Fruit fly (Drosophila melanogaster) whole organism, embryonic: ENCODE results near the gene ClC-a.
A peak's percentile ranks its signal among the peaks of the same experiment; 100 is the strongest.

Experiments
- ATbp ChIP-seq: fragments of 200-800 bp; sonication (Bioruptor generic); optimal IDR thresholded peaks from 2 replicates; lab custom pipeline; 2017; ENCODE audit warnings: missing biosample characterization, mild to moderate bottlenecking, missing genetic modification characterization, missing genetic modification reagents
- Ada2b ChIP-seq: fragments of 200-800 bp; sonication (Bioruptor generic); IDR thresholded peaks from 2 replicates; pipeline ENCODE4 v1.3.6; 2022; ENCODE audit warnings: missing biosample characterization, missing genetic modification characterization
- Atf3 ChIP-seq: fragments of 200-800 bp; sonication (Bioruptor generic); optimal IDR thresholded peaks from 3 replicates; lab custom pipeline; 2016; ENCODE audit warnings: missing biosample characterization, missing genetic modification characterization
- CG10462 ChIP-seq: fragments of 200-800 bp; sonication (Bioruptor generic); optimal IDR thresholded peaks from 2 replicates; lab custom pipeline; 2016; ENCODE audit warnings: missing biosample characterization, missing genetic modification characterization
- CG14710 ChIP-seq: fragments of 200-800 bp; sonication (Bioruptor generic); optimal IDR thresholded peaks from 3 replicates; lab custom pipeline; 2019; ENCODE audit warnings: missing biosample characterization, mild to moderate bottlenecking, missing genetic modification characterization, moderate library complexity
- CG14860 ChIP-seq: fragments of 200-800 bp; sonication (Bioruptor generic); IDR thresholded peaks from 3 replicates; pipeline ENCODE4 v1.3.6; 2022; ENCODE audit warnings: missing biosample characterization, missing genetic modification characterization; ENCODE audit not compliant: partially characterized antibody
- CG15479 ChIP-seq: fragments of 200-800 bp; sonication (Bioruptor generic); optimal IDR thresholded peaks from 3 replicates; lab custom pipeline; 2019; ENCODE audit warnings: missing biosample characterization, mild to moderate bottlenecking, missing genetic modification characterization, moderate library complexity
- CG17385 ChIP-seq: fragments of 200-800 bp; sonication (Bioruptor generic); optimal IDR thresholded peaks from 3 replicates; lab custom pipeline; 2018; ENCODE audit warnings: missing biosample characterization, mild to moderate bottlenecking, missing genetic modification characterization
- CG17802 ChIP-seq: fragments of 200-800 bp; sonication (Bioruptor generic); optimal IDR thresholded peaks from 2 replicates; lab custom pipeline; 2018; ENCODE audit warnings: missing biosample characterization, mild to moderate bottlenecking, missing genetic modification characterization, moderate library complexity
- CG2120 ChIP-seq: fragments of 200-800 bp; sonication (Bioruptor generic); optimal IDR thresholded peaks from 3 replicates; lab custom pipeline; 2016; ENCODE audit warnings: missing biosample characterization, missing genetic modification characterization
- CG2202 ChIP-seq: fragments of 200-800 bp; sonication (Bioruptor generic); optimal IDR thresholded peaks from 2 replicates; lab custom pipeline; 2018; ENCODE audit warnings: missing biosample characterization, mild to moderate bottlenecking, missing genetic modification characterization
- CG3065 ChIP-seq: fragments of 200-800 bp; sonication (Bioruptor generic); optimal IDR thresholded peaks from 2 replicates; lab custom pipeline; 2016; ENCODE audit warnings: missing biosample characterization, missing genetic modification characterization
- CG32767 ChIP-seq: fragments of 200-800 bp; sonication (Bioruptor generic); IDR thresholded peaks from 2 replicates; pipeline ENCODE4 v1.3.6; 2022; ENCODE audit warnings: missing biosample characterization, missing genetic modification characterization
- CG3726 ChIP-seq: fragments of 200-800 bp; sonication (Bioruptor generic); IDR thresholded peaks from 3 replicates; pipeline ENCODE4, ENCODE4 v1.3.6; 2022; ENCODE audit warnings: missing biosample characterization, missing genetic modification characterization
- CG43689 ChIP-seq: fragments of 200-800 bp; sonication (Bioruptor generic); IDR thresholded peaks from 2 replicates; pipeline ENCODE4 v1.3.6; 2022; ENCODE audit warnings: missing biosample characterization, missing genetic modification characterization
- CG6683 ChIP-seq: fragments of 200-800 bp; sonication (Bioruptor generic); optimal IDR thresholded peaks from 2 replicates; lab custom pipeline; 2017; ENCODE audit warnings: missing biosample characterization, mild to moderate bottlenecking, missing genetic modification characterization, missing genetic modification reagents
- CG6854 ChIP-seq: fragments of 200-800 bp; sonication (Bioruptor generic); optimal IDR thresholded peaks from 3 replicates; lab custom pipeline; 2017; ENCODE audit warnings: missing biosample characterization, mild to moderate bottlenecking, missing genetic modification characterization
- CG7839 ChIP-seq: fragments of 200-800 bp; sonication (Bioruptor generic); optimal IDR thresholded peaks from 3 replicates; lab custom pipeline; 2018; ENCODE audit warnings: missing biosample characterization, mild to moderate bottlenecking, missing genetic modification characterization, moderate library complexity
- CG8089 ChIP-seq: fragments of 200-800 bp; sonication (Bioruptor generic); optimal IDR thresholded peaks from 3 replicates; lab custom pipeline; 2016; ENCODE audit warnings: missing biosample characterization, missing genetic modification characterization
- CG8924 ChIP-seq: fragments of 200-800 bp; optimal IDR thresholded peaks from 3 replicates; lab custom pipeline; 2019; ENCODE audit warnings: missing biosample characterization, mild to moderate bottlenecking, missing genetic modification characterization, moderate library complexity
- Camta ChIP-seq: fragments of 200-800 bp; sonication (Bioruptor generic); optimal IDR thresholded peaks from 2 replicates; lab custom pipeline; 2016; ENCODE audit warnings: missing biosample characterization, missing genetic modification characterization
- D19B ChIP-seq: fragments of 200-800 bp; sonication (Bioruptor generic); optimal IDR thresholded peaks from 2 replicates; lab custom pipeline; 2017; ENCODE audit warnings: missing biosample characterization, mild to moderate bottlenecking, missing genetic modification characterization
- Dfd ChIP-seq, 2 experiments: fragments of >200 bp; optimal IDR thresholded peaks; 2 replicates each; lab custom pipeline; 2017; ENCODE audit warnings: missing biosample characterization in 2 of 2, missing genetic modification characterization in 2 of 2
- Fer1 ChIP-seq: fragments of 200-800 bp; sonication (Bioruptor generic); optimal IDR thresholded peaks from 2 replicates; lab custom pipeline; 2017; ENCODE audit warnings: missing biosample characterization, mild to moderate bottlenecking, missing genetic modification characterization
- HmgZ ChIP-seq: fragments of 200-800 bp; sonication (Bioruptor generic); optimal IDR thresholded peaks from 2 replicates; lab custom pipeline; 2018; ENCODE audit warnings: missing biosample characterization, mild to moderate bottlenecking, missing genetic modification characterization
- Hmx ChIP-seq: fragments of 200-800 bp; sonication (Bioruptor generic); optimal IDR thresholded peaks from 2 replicates; lab custom pipeline; 2016; ENCODE audit warnings: missing biosample characterization, missing genetic modification characterization
- Kr ChIP-seq: fragments of 200-800 bp; sonication (Bioruptor generic); optimal IDR thresholded peaks from 2 replicates; lab custom pipeline; 2017; ENCODE audit warnings: missing biosample characterization, mild to moderate bottlenecking, missing genetic modification characterization
- MBD-R2 ChIP-seq: fragments of 200-800 bp; sonication (Bioruptor generic); IDR thresholded peaks from 2 replicates; pipeline ENCODE4 v1.3.6; 2022; ENCODE audit warnings: missing biosample characterization, missing genetic modification characterization
- MESR4 ChIP-seq: fragments of 200-800 bp; sonication (Bioruptor generic); optimal IDR thresholded peaks from 2 replicates; lab custom pipeline; 2018; ENCODE audit warnings: missing biosample characterization, mild to moderate bottlenecking, missing genetic modification characterization, moderate library complexity
- Nf-YA ChIP-seq: fragments of 200-800 bp; sonication (Bioruptor generic); IDR thresholded peaks from 2 replicates; pipeline ENCODE4 v1.3.6; 2022; ENCODE audit warnings: missing biosample characterization, missing genetic modification characterization
- YL-1 ChIP-seq: fragments of 200-800 bp; sonication (Bioruptor generic); optimal IDR thresholded peaks from 3 replicates; lab custom pipeline; 2017; ENCODE audit warnings: missing biosample characterization, mild to moderate bottlenecking, missing genetic modification characterization
- az2 ChIP-seq: fragments of 200-800 bp; sonication (Bioruptor generic); optimal IDR thresholded peaks from 3 replicates; lab custom pipeline; 2016; ENCODE audit warnings: missing biosample characterization, missing genetic modification characterization
- cad ChIP-seq: fragments of >200 bp; optimal IDR thresholded peaks from 2 replicates; lab custom pipeline; 2017; ENCODE audit warnings: missing biosample characterization, missing genetic modification characterization
- chif ChIP-seq, 2 experiments: fragments of 200-800 bp; sonication (Bioruptor generic); optimal IDR thresholded peaks; 3 replicates each; lab custom pipeline; 2016; ENCODE audit warnings: missing biosample characterization in 2 of 2, missing genetic modification characterization in 2 of 2
- chm ChIP-seq: fragments of 200-800 bp; sonication (Bioruptor generic); IDR thresholded peaks from 2 replicates; pipeline ENCODE4 v1.3.6; 2022; ENCODE audit warnings: missing biosample characterization, missing genetic modification characterization
- eyg ChIP-seq: fragments of 200-800 bp; sonication (Bioruptor generic); optimal IDR thresholded peaks from 3 replicates; lab custom pipeline; 2016; ENCODE audit warnings: missing biosample characterization, missing genetic modification characterization
- gcm ChIP-seq: fragments of 200-800 bp; sonication (Bioruptor generic); optimal IDR thresholded peaks from 2 replicates; lab custom pipeline; 2019; ENCODE audit warnings: missing biosample characterization, mild to moderate bottlenecking, missing genetic modification characterization, moderate library complexity
- hb ChIP-seq: fragments of 200-800 bp; sonication (Bioruptor generic); IDR thresholded peaks from 3 replicates; pipeline ENCODE4 v1.3.6; 2022; ENCODE audit warnings: missing biosample characterization, missing genetic modification characterization; ENCODE audit not compliant: partially characterized antibody
- lmd ChIP-seq: fragments of 200-800 bp; sonication (Bioruptor generic); IDR thresholded peaks from 2 replicates; pipeline ENCODE4 v1.3.6; 2022; ENCODE audit warnings: missing biosample characterization, missing genetic modification characterization
- pros ChIP-seq: fragments of 200-800 bp; sonication (Bioruptor generic); optimal IDR thresholded peaks from 3 replicates; lab custom pipeline; 2019; ENCODE audit warnings: missing biosample characterization, mild to moderate bottlenecking, missing genetic modification characterization, moderate library complexity
- sd ChIP-seq: fragments of 200-800 bp; sonication (Bioruptor generic); optimal IDR thresholded peaks from 3 replicates; lab custom pipeline; 2018; ENCODE audit warnings: missing biosample characterization, mild to moderate bottlenecking, missing genetic modification characterization, moderate library complexity
- sens ChIP-seq: fragments of 200-800 bp; sonication (Bioruptor generic); peaks from one replicate; lab custom pipeline; 2016; ENCODE audit warnings: missing biosample characterization, missing genetic modification characterization
- slbo ChIP-seq: fragments of 200-800 bp; sonication (Bioruptor generic); IDR thresholded peaks from 2 replicates; pipeline ENCODE4 v1.3.6; 2022; ENCODE audit warnings: missing biosample characterization, missing genetic modification characterization
- sqz ChIP-seq: fragments of 200-800 bp; sonication (Bioruptor generic); optimal IDR thresholded peaks from 3 replicates; lab custom pipeline; 2018; ENCODE audit warnings: missing biosample characterization, mild to moderate bottlenecking, missing genetic modification characterization
- tio ChIP-seq: fragments of 200-800 bp; sonication (Bioruptor generic); optimal IDR thresholded peaks from 2 replicates; lab custom pipeline; 2017; ENCODE audit warnings: missing biosample characterization, missing genetic modification characterization, inconsistent platforms
- trem ChIP-seq: fragments of 200-800 bp; optimal IDR thresholded peaks from 3 replicates; lab custom pipeline; 2019; ENCODE audit warnings: missing biosample characterization, mild to moderate bottlenecking, missing genetic modification characterization, moderate library complexity
- usp ChIP-seq: fragments of >200 bp; optimal IDR thresholded peaks from 2 replicates; lab custom pipeline; 2017; ENCODE audit warnings: missing biosample characterization, missing genetic modification characterization
- vfl ChIP-seq: fragments of 200-800 bp; sonication (Bioruptor generic); optimal IDR thresholded peaks from 2 replicates; lab custom pipeline; 2016; ENCODE audit warnings: missing biosample characterization, missing genetic modification characterization
- wdn ChIP-seq: fragments of 200-800 bp; sonication (Bioruptor generic); IDR thresholded peaks from 2 replicates; pipeline ENCODE4 v1.3.6; 2022; ENCODE audit warnings: missing biosample characterization, missing genetic modification characterization
- yki ChIP-seq: fragments of >200 bp; optimal IDR thresholded peaks from 3 replicates; lab custom pipeline; 2018
- zen2 ChIP-seq: fragments of 200-800 bp; sonication (Bioruptor generic); IDR thresholded peaks from 3 replicates; pipeline ENCODE4 v1.3.6; 2022; ENCODE audit warnings: missing biosample characterization, missing genetic modification characterization; ENCODE audit not compliant: partially characterized antibody

Gene ClC-a

DNA sequence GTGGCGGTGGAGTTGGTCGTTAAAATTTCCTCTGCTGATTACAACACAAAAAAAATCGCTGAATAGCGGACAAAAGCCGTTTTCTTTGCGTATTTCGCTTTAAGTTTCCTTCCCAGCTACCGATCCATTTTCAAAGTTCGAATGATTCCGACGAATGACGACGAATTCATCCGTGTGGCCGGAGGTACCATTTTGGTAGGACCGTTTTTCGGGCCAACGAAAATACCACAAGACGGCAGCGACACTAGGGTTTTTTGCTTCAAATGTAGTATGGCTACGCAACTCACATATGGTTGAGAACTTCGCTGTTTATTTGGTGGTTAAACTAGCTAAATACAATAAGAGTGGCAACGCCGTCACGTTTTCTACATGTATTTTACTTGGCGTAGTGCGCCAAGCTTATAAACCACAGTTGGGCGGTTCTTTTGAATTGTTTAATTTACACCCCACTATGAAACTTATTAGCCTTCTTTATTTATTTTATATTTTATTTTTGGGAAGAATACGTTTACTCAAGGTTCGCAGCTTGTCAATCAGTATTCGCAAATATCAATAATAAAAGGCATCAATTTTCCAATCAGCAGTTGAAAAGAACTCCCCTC lies 48.6 kb downstream of the ClC-a start, which contains the start of gene Lk6 (continued):
- peak; percentile 34 for TF ChIP-seq ATbp (GFP tag; lab: Kevin White, UChicago)
- no peak for TF ChIP-seq CG43689 (GFP tag; lab: Robert Waterston, UW)
- TF ChIP-seq chif (GFP tag; optimal IDR thresholded peaks at IDR 0.05; lab: Kevin White, UChicago) = peak in 1 of 2 experiments; percentile 42
- TF ChIP-seq eyg (GFP tag; lab: Kevin White, UChicago) = no peak
- TF ChIP-seq vfl (GFP tag; lab: Kevin White, UChicago) = peak; percentile 25
- TF ChIP-seq hb (GFP tag; lab: Robert Waterston, UW) = no peak
- no peak for TF ChIP-seq tio
- TF ChIP-seq lmd (GFP tag; lab: Robert Waterston, UW) = no peak
- TF ChIP-seq trem (tag; lab: Kevin White, UChicago) = peak; percentile 92
- no peak for TF ChIP-seq CG14860 (GFP tag; lab: Robert Waterston, UW)
- no peak for TF ChIP-seq CG32767 (GFP tag; lab: Robert Waterston, UW)
- TF ChIP-seq Nf-YA (GFP tag; lab: Robert Waterston, UW) = no peak
- TF ChIP-seq CG6854 (GFP tag; lab: Kevin White, UChicago) = peak; percentile 60
- TF ChIP-seq slbo (GFP tag; lab: Robert Waterston, UW) = no peak
- peak; percentile 61 for TF ChIP-seq CG17385
- TF ChIP-seq gcm (GFP tag; lab: Kevin White, UChicago) = peak; percentile 28
- no peak for TF ChIP-seq chm (GFP tag; lab: Robert Waterston, UW)
- peak; percentile 35 for TF ChIP-seq CG2202 (tag; lab: Kevin White, UChicago)
- no peak for TF ChIP-seq Kr (GFP tag; lab: Kevin White, UChicago)
- peak; percentile 72 for TF ChIP-seq sens
- TF ChIP-seq Atf3 (GFP tag; lab: Kevin White, UChicago) = no peak
- TF ChIP-seq YL-1 (GFP tag; lab: Kevin White, UChicago) = peak; percentile 86
- no peak for TF ChIP-seq pros (GFP tag; lab: Kevin White, UChicago)
- TF ChIP-seq CG15479 (GFP tag; lab: Kevin White, UChicago) = peak; percentile 17
- TF ChIP-seq CG14710 (tag; lab: Kevin White, UChicago) = peak; percentile 90
- no peak for TF ChIP-seq CG3726 (GFP tag; lab: Robert Waterston, UW)
- no peak for TF ChIP-seq Hmx (GFP tag; lab: Kevin White, UChicago)
- no peak for TF ChIP-seq D19B (GFP tag; lab: Kevin White, UChicago)
- no peak for TF ChIP-seq CG6683 (GFP tag; lab: Kevin White, UChicago)
- TF ChIP-seq sd (tag; lab: Kevin White, UChicago) = peak; percentile 56
- no peak for TF ChIP-seq CG17802 (tag; lab: Kevin White, UChicago)
- TF ChIP-seq CG7839 (tag; lab: Kevin White, UChicago) = peak; percentile 36
- no peak for TF ChIP-seq CG8089 (GFP tag; lab: Kevin White, UChicago)
- no peak for TF ChIP-seq CG10462 (GFP tag; lab: Kevin White, UChicago)
- TF ChIP-seq sqz = peak; percentile 88
- TF ChIP-seq cad (GFP tag; lab: Kevin White, UChicago) = no peak
- TF ChIP-seq Fer1 = peak; percentile 82
- no peak for TF ChIP-seq MBD-R2 (GFP tag; lab: Robert Waterston, UW)
- TF ChIP-seq Camta (GFP tag; lab: Kevin White, UChicago) = no peak
- no peak for TF ChIP-seq usp (GFP tag; lab: Kevin White, UChicago)
- TF ChIP-seq Dfd (GFP tag; optimal IDR thresholded peaks at IDR 0.05; lab: Kevin White, UChicago) = no peak
- peak; percentile 27 for TF ChIP-seq CG2120
- TF ChIP-seq CG3065 = no peak
- TF ChIP-seq Ada2b (GFP tag; lab: Robert Waterston, UW) = no peak
- TF ChIP-seq HmgZ = peak; percentile 93
- TF ChIP-seq CG8924 = peak; percentile 48
- no peak for TF ChIP-seq yki (lab: Kevin White, UChicago)
- TF ChIP-seq zen2 (GFP tag; lab: Robert Waterston, UW) = no peak
- no peak for TF ChIP-seq wdn
- peak; percentile 22 for TF ChIP-seq az2 (GFP tag; lab: Kevin White, UChicago)
- TF ChIP-seq MESR4 (GFP tag; lab: Kevin White, UChicago) = peak; percentile 85
